Fruit fly (Drosophila melanogaster) whole organism, embryonic: ENCODE data around the gene Elo68alpha.

Source experiments
- B-H2 ChIP-seq: fragments of 200-800 bp; sonication (Bioruptor generic); optimal IDR thresholded peaks from 2 replicates; lab custom pipeline; 2018; ENCODE audit warnings: missing biosample characterization, mild to moderate bottlenecking, missing genetic modification characterization
- Bgb ChIP-seq: fragments of 200-800 bp; sonication (Bioruptor generic); IDR thresholded peaks from 2 replicates; pipeline ENCODE4 v1.3.6; 2022; ENCODE audit warnings: missing biosample characterization, missing genetic modification characterization; ENCODE audit not compliant: partially characterized antibody
- CG10366 ChIP-seq: fragments of 200-800 bp; sonication (Bioruptor generic); IDR thresholded peaks from 2 replicates; pipeline ENCODE4 v1.3.6; 2022; ENCODE audit warnings: missing biosample characterization, missing genetic modification characterization
- CG10565 ChIP-seq: fragments of 200-800 bp; sonication (Bioruptor generic); optimal IDR thresholded peaks from 3 replicates; lab custom pipeline; 2016; ENCODE audit warnings: missing biosample characterization, mild to moderate bottlenecking, missing genetic modification characterization
- CG10979 ChIP-seq: fragments of 200-800 bp; sonication (Bioruptor generic); optimal IDR thresholded peaks from 2 replicates; lab custom pipeline; 2018; ENCODE audit warnings: missing biosample characterization, mild to moderate bottlenecking, missing genetic modification characterization, moderate library complexity
- CG11504 ChIP-seq: fragments of 200-800 bp; sonication (Bioruptor generic); optimal IDR thresholded peaks from 3 replicates; lab custom pipeline; 2019; ENCODE audit warnings: missing biosample characterization, mild to moderate bottlenecking, missing genetic modification characterization, moderate library complexity
- CG14050 ChIP-seq: fragments of 200-800 bp; sonication (Bioruptor generic); IDR thresholded peaks from 3 replicates; pipeline ENCODE4 v1.3.6; 2022; ENCODE audit warnings: missing biosample characterization, missing genetic modification characterization
- CG14965 ChIP-seq: fragments of 200-800 bp; sonication (Bioruptor generic); optimal IDR thresholded peaks from 2 replicates; lab custom pipeline; 2016; ENCODE audit warnings: missing biosample characterization, missing genetic modification characterization, borderline replicate concordance
- CG15696 ChIP-seq: fragments of 200-800 bp; sonication (Bioruptor generic); optimal IDR thresholded peaks from 2 replicates; lab custom pipeline; 2019; ENCODE audit warnings: missing biosample characterization, mild to moderate bottlenecking, missing genetic modification characterization, moderate library complexity
- CG16813 ChIP-seq: fragments of 200-800 bp; sonication (Bioruptor generic); IDR thresholded peaks from 3 replicates; pipeline ENCODE4 v1.3.6; 2022; ENCODE audit warnings: missing biosample characterization, missing genetic modification characterization; ENCODE audit not compliant: partially characterized antibody
- CG1792 ChIP-seq: fragments of 200-800 bp; sonication (Bioruptor generic); optimal IDR thresholded peaks from 2 replicates; lab custom pipeline; 2016; ENCODE audit warnings: missing biosample characterization, missing genetic modification characterization
- CG3407 ChIP-seq: fragments of 200-800 bp; sonication (Bioruptor generic); optimal IDR thresholded peaks from 2 replicates; lab custom pipeline; 2018; ENCODE audit warnings: missing biosample characterization, mild to moderate bottlenecking, missing genetic modification characterization
- CG34376 ChIP-seq: fragments of 200-800 bp; sonication (Bioruptor generic); optimal IDR thresholded peaks from 2 replicates; lab custom pipeline; 2018; ENCODE audit warnings: missing biosample characterization, mild to moderate bottlenecking, missing genetic modification characterization
- CG4282 ChIP-seq: fragments of 200-800 bp; sonication (Bioruptor generic); optimal IDR thresholded peaks from 2 replicates; lab custom pipeline; 2016; ENCODE audit warnings: missing biosample characterization, missing genetic modification characterization
- CG4617 ChIP-seq: fragments of 200-800 bp; sonication (Bioruptor generic); optimal IDR thresholded peaks from 3 replicates; lab custom pipeline; 2016; ENCODE audit warnings: missing biosample characterization, missing genetic modification characterization, borderline replicate concordance
- CG4707 ChIP-seq: fragments of 200-800 bp; sonication (Bioruptor generic); optimal IDR thresholded peaks from 2 replicates; lab custom pipeline; 2018; ENCODE audit warnings: missing biosample characterization, mild to moderate bottlenecking, missing genetic modification characterization, moderate library complexity
- CG4854 ChIP-seq: fragments of 200-800 bp; sonication (Bioruptor generic); optimal IDR thresholded peaks from 2 replicates; lab custom pipeline; 2016; ENCODE audit warnings: missing biosample characterization, missing genetic modification characterization, inconsistent platforms
- CG6765 ChIP-seq: fragments of 200-800 bp; sonication (Bioruptor generic); optimal IDR thresholded peaks from 3 replicates; lab custom pipeline; 2017; ENCODE audit warnings: missing biosample characterization, mild to moderate bottlenecking, missing genetic modification characterization
- CG6813 ChIP-seq: fragments of 200-800 bp; sonication (Bioruptor generic); optimal IDR thresholded peaks from 2 replicates; lab custom pipeline; 2017; ENCODE audit warnings: missing biosample characterization, missing genetic modification characterization, mild to moderate bottlenecking, moderate library complexity, missing genetic modification reagents
- CG6854 ChIP-seq: fragments of 200-800 bp; sonication (Bioruptor generic); optimal IDR thresholded peaks from 3 replicates; lab custom pipeline; 2017; ENCODE audit warnings: missing biosample characterization, mild to moderate bottlenecking, missing genetic modification characterization
- CG8281 ChIP-seq: fragments of 200-800 bp; sonication (Bioruptor generic); optimal IDR thresholded peaks from 2 replicates; lab custom pipeline; 2018; ENCODE audit warnings: missing biosample characterization, mild to moderate bottlenecking, missing genetic modification characterization, moderate library complexity
- Dfd ChIP-seq, 2 experiments: fragments of >200 bp; optimal IDR thresholded peaks; 2 replicates each; lab custom pipeline; 2017; ENCODE audit warnings: missing biosample characterization in 2 of 2, missing genetic modification characterization in 2 of 2
- E2f2 ChIP-seq: fragments of 200-800 bp; sonication (Bioruptor generic); IDR thresholded peaks from 2 replicates; pipeline ENCODE4 v1.3.6; 2022; ENCODE audit warnings: missing biosample characterization, missing genetic modification characterization
- HLHmδ ChIP-seq: fragments of 200-800 bp; sonication (Bioruptor generic); optimal IDR thresholded peaks from 2 replicates; lab custom pipeline; 2018; ENCODE audit warnings: missing biosample characterization, mild to moderate bottlenecking, missing genetic modification characterization, moderate library complexity
- Lim3 ChIP-seq: fragments of 200-800 bp; sonication (Bioruptor generic); IDR thresholded peaks from 2 replicates; pipeline ENCODE4 v1.3.6; 2022; ENCODE audit warnings: missing biosample characterization, missing genetic modification characterization
- MESR4 ChIP-seq: fragments of 200-800 bp; sonication (Bioruptor generic); optimal IDR thresholded peaks from 2 replicates; lab custom pipeline; 2018; ENCODE audit warnings: missing biosample characterization, mild to moderate bottlenecking, missing genetic modification characterization, moderate library complexity
- Rx ChIP-seq: fragments of 200-800 bp; sonication (Bioruptor generic); IDR thresholded peaks from 2 replicates; pipeline ENCODE4 v1.3.6; 2022; ENCODE audit warnings: missing biosample characterization, missing genetic modification characterization
- Sox102F ChIP-seq: fragments of 200-800 bp; sonication (Bioruptor generic); optimal IDR thresholded peaks from 2 replicates; lab custom pipeline; 2018; ENCODE audit warnings: missing biosample characterization, mild to moderate bottlenecking, missing genetic modification characterization, moderate library complexity
- al ChIP-seq: fragments of 200-800 bp; sonication (Bioruptor generic); IDR thresholded peaks from 2 replicates; pipeline ENCODE4 v1.3.6; 2022; ENCODE audit warnings: missing biosample characterization, missing genetic modification characterization
- caup ChIP-seq: fragments of 200-800 bp; sonication (Bioruptor generic); optimal IDR thresholded peaks from 3 replicates; lab custom pipeline; 2017; ENCODE audit warnings: missing biosample characterization, mild to moderate bottlenecking, missing genetic modification characterization, moderate library complexity; ENCODE audit not compliant: severe bottlenecking
- ci ChIP-seq: fragments of 200-800 bp; sonication (Bioruptor generic); IDR thresholded peaks from 3 replicates; pipeline ENCODE4 v1.3.6; 2022; ENCODE audit warnings: missing biosample characterization, missing genetic modification characterization
- dmrt11E ChIP-seq: fragments of 200-800 bp; sonication (Bioruptor generic); optimal IDR thresholded peaks from 3 replicates; lab custom pipeline; 2018; ENCODE audit warnings: missing biosample characterization, mild to moderate bottlenecking, missing genetic modification characterization, moderate library complexity
- eve ChIP-seq, 2 experiments: fragments of >200 bp; optimal IDR thresholded peaks; 2 replicates each; lab custom pipeline; 2017; ENCODE audit warnings: missing biosample characterization in 2 of 2, missing genetic modification characterization in 2 of 2
- exex ChIP-seq: fragments of 200-800 bp; sonication (Bioruptor generic); optimal IDR thresholded peaks from 4 replicates; lab custom pipeline; 2018; ENCODE audit warnings: missing biosample characterization, mild to moderate bottlenecking, missing genetic modification characterization, moderate library complexity
- gcm ChIP-seq: fragments of 200-800 bp; sonication (Bioruptor generic); optimal IDR thresholded peaks from 2 replicates; lab custom pipeline; 2019; ENCODE audit warnings: missing biosample characterization, mild to moderate bottlenecking, missing genetic modification characterization, moderate library complexity
- kay ChIP-seq: fragments of 200-800 bp; sonication (Bioruptor generic); optimal IDR thresholded peaks from 2 replicates; lab custom pipeline; 2016; ENCODE audit warnings: missing biosample characterization, missing genetic modification characterization
- ken ChIP-seq: fragments of 200-800 bp; sonication (Bioruptor generic); IDR thresholded peaks from 3 replicates; pipeline ENCODE4 v1.3.6; 2022; ENCODE audit warnings: missing biosample characterization, missing genetic modification characterization
- mirr ChIP-seq: fragments of 200-800 bp; sonication (Bioruptor generic); optimal IDR thresholded peaks from 3 replicates; lab custom pipeline; 2018; ENCODE audit warnings: missing biosample characterization, mild to moderate bottlenecking, missing genetic modification characterization
- nerfin-1 ChIP-seq: fragments of 200-800 bp; sonication (Bioruptor generic); optimal IDR thresholded peaks from 3 replicates; lab custom pipeline; 2019; ENCODE audit warnings: missing biosample characterization, mild to moderate bottlenecking, missing genetic modification characterization, moderate library complexity
- oc ChIP-seq: fragments of 200-800 bp; sonication (Bioruptor generic); optimal IDR thresholded peaks from 2 replicates; lab custom pipeline; 2018; ENCODE audit warnings: missing biosample characterization, mild to moderate bottlenecking, missing genetic modification characterization, moderate library complexity
- prd ChIP-seq, 3 experiments: fragments of >200 bp in 2 of 3; fragments of 200-800 bp in 1 of 3; sonication (Bioruptor generic) in 1 of 3; optimal IDR thresholded peaks in 2 of 3; IDR thresholded peaks in 1 of 3; 2 replicates in 2 of 3; 3 replicates in 1 of 3; pipeline versions ENCODE4 v1.3.6 to Lab custom; 2017 to 2022; ENCODE audit warnings: missing biosample characterization in 1 of 3, missing genetic modification characterization in 1 of 3
- rib ChIP-seq: fragments of 200-800 bp; sonication (Bioruptor generic); IDR thresholded peaks from 2 replicates; pipeline ENCODE4 v1.3.6; 2022; ENCODE audit warnings: missing biosample characterization, missing genetic modification characterization
- sens-2 ChIP-seq: fragments of 200-800 bp; sonication (Bioruptor generic); IDR thresholded peaks from 2 replicates; pipeline ENCODE4 v1.3.6; 2022; ENCODE audit warnings: missing biosample characterization, missing genetic modification characterization
- slp2 ChIP-seq: fragments of 200-800 bp; sonication (Bioruptor generic); optimal IDR thresholded peaks from 2 replicates; lab custom pipeline; 2016; ENCODE audit warnings: missing biosample characterization, missing genetic modification characterization
- sqz ChIP-seq: fragments of 200-800 bp; sonication (Bioruptor generic); optimal IDR thresholded peaks from 3 replicates; lab custom pipeline; 2018; ENCODE audit warnings: missing biosample characterization, mild to moderate bottlenecking, missing genetic modification characterization
- stwl ChIP-seq: fragments of 200-800 bp; sonication (Bioruptor generic); optimal IDR thresholded peaks from 3 replicates; lab custom pipeline; 2018; ENCODE audit warnings: missing biosample characterization, mild to moderate bottlenecking, missing genetic modification characterization, moderate library complexity
- twi ChIP-seq: fragments of 200-800 bp; optimal IDR thresholded peaks from 2 replicates; lab custom pipeline; 2019; ENCODE audit warnings: missing biosample characterization, mild to moderate bottlenecking, missing genetic modification characterization, moderate library complexity
- vvl ChIP-seq: fragments of 200-800 bp; sonication (Bioruptor generic); IDR thresholded peaks from 2 replicates; pipeline ENCODE4 v1.3.6; 2022; ENCODE audit warnings: missing biosample characterization, missing genetic modification characterization

The Elo68alpha gene

DNA sequence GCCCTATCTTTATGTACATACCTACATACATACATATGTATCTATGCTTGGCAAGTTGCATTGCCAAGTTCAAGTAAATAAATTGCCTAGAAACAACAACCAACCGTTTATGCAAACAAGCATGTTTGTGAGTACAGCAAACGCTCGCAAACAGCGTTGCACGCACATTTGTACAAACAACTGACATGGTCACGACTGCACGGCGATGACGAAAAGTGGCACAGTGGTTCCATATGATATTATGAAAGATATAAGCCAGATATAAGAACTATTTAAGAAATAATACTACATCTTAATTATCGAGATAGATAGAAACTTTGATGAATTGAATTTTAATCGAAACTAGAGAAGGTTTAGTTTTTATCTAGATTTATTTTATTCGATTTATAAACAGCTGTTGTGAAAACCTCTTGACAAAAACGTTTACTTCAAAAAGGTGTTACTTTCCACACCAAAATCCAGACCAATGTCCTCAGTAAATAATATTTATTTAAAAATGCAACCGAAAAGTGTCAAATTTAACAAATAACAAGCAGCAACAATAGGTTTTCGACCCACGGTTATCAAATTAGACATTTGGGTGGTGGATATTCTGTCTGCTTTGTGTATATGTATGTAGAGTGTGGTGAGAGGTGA lies 12.9 kb downstream of the Elo68alpha start (continued):
- TF ChIP-seq CG10979 (tag; lab: Kevin White, UChicago) (peak; percentile 95), Lim3 (GFP tag; lab: Robert Waterston, UW) (peak; percentile 33; the same call in 1 of the 2 replicates), CG3407 (GFP tag; lab: Kevin White, UChicago) (peak; percentile 81), eve (GFP tag; optimal IDR thresholded peaks at IDR 0.05; lab: Kevin White, UChicago) (peak; percentile 1 to 98), sqz (GFP tag; lab: Kevin White, UChicago) (peak; percentile 86), CG14050 (GFP tag; lab: Robert Waterston, UW) (peak; percentile 35; the same call in 2 of the 3 replicates), stwl (tag; lab: Kevin White, UChicago) (peak; percentile 18), CG4617 (GFP tag; lab: Kevin White, UChicago) (peak; percentile 64), twi (tag; lab: Kevin White, UChicago) (peak; percentile 81), kay (GFP tag; lab: Kevin White, UChicago) (peak; percentile 90), al (GFP tag; lab: Robert Waterston, UW) (peak; percentile 47; the same call in 1 of the 2 replicates), HLHmδ (GFP tag; lab: Kevin White, UChicago) (peak; percentile 65), prd (optimal IDR thresholded peaks at IDR 0.05; lab: Kevin White, UChicago) (no peak), prd (GFP tag; IDR thresholded peaks at IDR 0.05; lab: Robert Waterston, UW) (peak; percentile 85), gcm (GFP tag; lab: Kevin White, UChicago) (peak; percentile 91), B-H2 (GFP tag; lab: Kevin White, UChicago) (no peak), oc (peak; percentile 81), CG6854 (peak; percentile 76), CG1792 (GFP tag; lab: Kevin White, UChicago) (peak; percentile 77), exex (tag; lab: Kevin White, UChicago) (no peak), sens-2 (GFP tag; lab: Robert Waterston, UW) (peak; percentile 63), nerfin-1 (tag; lab: Kevin White, UChicago) (peak; percentile 59), vvl (GFP tag; lab: Robert Waterston, UW) (peak; percentile 79), ken (GFP tag; lab: Robert Waterston, UW) (no peak), CG4707 (GFP tag; lab: Kevin White, UChicago) (peak; percentile 57), CG6765 (GFP tag; lab: Kevin White, UChicago) (peak; percentile 68), MESR4 (GFP tag; lab: Kevin White, UChicago) (no peak), CG10565 (GFP tag; lab: Kevin White, UChicago) (peak; percentile 29), Dfd (GFP tag; optimal IDR thresholded peaks at IDR 0.05; lab: Kevin White, UChicago) (no peak), CG4282 (GFP tag; lab: Kevin White, UChicago) (peak; percentile 83), slp2 (GFP tag; lab: Kevin White, UChicago) (peak; percentile 80), CG16813 (GFP tag; lab: Robert Waterston, UW) (peak; percentile 49; the same call in 1 of the 3 replicates), Sox102F (GFP tag; lab: Kevin White, UChicago) (peak; percentile 93), CG11504 (tag; lab: Kevin White, UChicago) (peak; percentile 96), Bgb (GFP tag; lab: Robert Waterston, UW) (no peak), CG6813 (GFP tag; lab: Kevin White, UChicago) (peak; percentile 85), ci (GFP tag; lab: Robert Waterston, UW) (peak; percentile 88), rib (GFP tag; lab: Robert Waterston, UW) (no peak), dmrt11E (peak; percentile 89), E2f2 (GFP tag; lab: Robert Waterston, UW) (peak; percentile 72), CG34376 (GFP tag; lab: Kevin White, UChicago) (peak; percentile 70), CG10366 (GFP tag; lab: Robert Waterston, UW) (peak; percentile 68; the same call in 1 of the 2 replicates), Rx (peak; percentile 32), mirr (GFP tag; lab: Kevin White, UChicago) (peak; percentile 19), CG15696 (tag; lab: Kevin White, UChicago) (peak; percentile 93), CG4854 (GFP tag; lab: Kevin White, UChicago) (peak; percentile 73), caup (GFP tag; lab: Kevin White, UChicago) (peak; percentile 80), CG14965 (GFP tag; lab: Kevin White, UChicago) (peak; percentile 65), CG8281 (tag; lab: Kevin White, UChicago) (peak; percentile 66)
